Worm (Caenorhabditis elegans): ENCODE measurements around the gene dlg-1.

DNA sequence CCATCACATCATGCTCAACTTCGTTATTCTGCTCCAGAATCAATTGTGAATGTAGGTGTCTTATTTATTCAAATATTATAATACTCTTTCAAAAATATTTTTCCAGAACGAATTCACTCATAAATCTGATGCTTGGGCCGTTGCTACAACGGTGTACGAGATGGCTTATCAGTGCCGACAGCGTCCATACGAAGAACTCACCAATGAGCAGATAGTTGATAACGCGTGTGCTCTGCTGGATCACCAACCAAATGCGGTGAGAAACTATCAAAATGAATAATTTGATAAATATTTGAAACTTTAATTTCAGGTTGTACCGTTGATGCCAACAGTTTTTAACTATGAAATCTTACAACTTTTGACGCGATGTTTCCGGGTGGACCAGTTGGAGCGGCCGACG, 13.9 kb upstream of the dlg-1 start:
- TF ChIP-seq aly-2 (tag; optimal IDR thresholded peaks at IDR 0.05) (no peak), nhr-77 (tag; optimal IDR thresholded peaks at IDR 0.05) (no peak), elt-1 (tag; optimal IDR thresholded peaks at IDR 0.05) (no peak), zag-1 (tag; optimal IDR thresholded peaks at IDR 0.05) (no peak), nhr-237 (tag; optimal IDR thresholded peaks at IDR 0.05) (no peak), ceh-82 (tag; optimal IDR thresholded peaks at IDR 0.05) (no peak), egl-27 (tag; optimal IDR thresholded peaks at IDR 0.05) (no peak), nhr-11 (tag; optimal IDR thresholded peaks at IDR 0.05) (no peak)

All from whole organism, L3 larva.